Worm (Caenorhabditis elegans) whole organism, mixed stage, embryonic: ENCODE measurements around the gene C14A4.7.

Source experiments
- lin-32 ChIP-seq: fragments of 200-800 bp; sonication (Bioruptor generic); optimal IDR thresholded peaks from 2 replicates; lab custom pipeline; 2018; ENCODE audit warnings: mild to moderate bottlenecking, missing genetic modification characterization, missing compliant biosample characterization
- sptf-1 ChIP-seq: sonication (generic microtip); optimal IDR thresholded peaks from 2 replicates; lab custom pipeline; 2017; ENCODE audit warnings: mild to moderate bottlenecking, missing genetic modification characterization, moderate library complexity, missing compliant biosample characterization

DNA sequence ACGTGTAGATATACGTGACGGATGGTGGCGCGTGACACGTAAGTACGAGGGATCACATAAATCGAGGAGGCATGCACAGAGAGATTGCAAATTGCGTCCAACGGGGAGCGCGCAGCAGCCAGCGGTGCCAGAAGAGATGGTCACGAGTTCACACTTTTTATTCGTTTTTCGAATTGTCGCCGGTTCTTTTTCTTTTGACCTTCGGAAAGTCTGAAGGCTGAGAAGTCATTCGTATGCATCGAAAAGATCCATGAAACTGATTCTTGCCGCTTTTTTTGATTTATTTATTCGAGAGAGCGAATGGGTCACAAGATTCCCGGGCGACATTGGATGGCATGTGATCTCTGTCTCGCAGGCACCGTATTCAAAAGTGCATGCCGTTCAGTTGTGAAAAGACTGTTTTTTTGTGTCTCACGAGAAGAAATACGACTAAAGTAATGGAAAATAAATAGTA, 37.4 kb downstream of the C14A4.7 start:
- no peak for TF ChIP-seq lin-32 (GFP tag; lab: Kevin White, UChicago)
- TF ChIP-seq sptf-1 (tag; lab: Kevin White, UChicago), result no peak
